Worm (Caenorhabditis elegans): ENCODE data around the gene srt-39.

ce11 chrV:12534941-12535340, 50.3 kb downstream of the srt-39 start:
- TF ChIP-seq dve-1 (tag; optimal IDR thresholded peaks at IDR 0.05) (no peak), mec-3 (tag; optimal IDR thresholded peaks at IDR 0.05; ENCODE audit: borderline replicate concordance) (no peak), ref-2 (tag; optimal IDR thresholded peaks at IDR 0.05) (no peak), sdc-2 (tag; optimal IDR thresholded peaks at IDR 0.05) (no peak), sox-4 (tag; optimal IDR thresholded peaks at IDR 0.05) (no peak), hlh-6 (tag; optimal IDR thresholded peaks at IDR 0.05) (no peak), ets-4 (tag; optimal IDR thresholded peaks at IDR 0.05) (no peak), unc-42 (tag; optimal IDR thresholded peaks at IDR 0.05) (no peak)
